Fruit fly (Drosophila melanogaster): ENCODE data around the gene ChLD3.

- peak; percentile 66 for TF ChIP-seq knrl (GFP tag; IDR thresholded peaks at IDR 0.05; ENCODE audit: partially characterized antibody)
- no peak for TF ChIP-seq CG11723 (GFP tag; optimal IDR thresholded peaks at IDR 0.05)
- no peak for TF ChIP-seq ERR (GFP tag; optimal IDR thresholded peaks at IDR 0.05)
- TF ChIP-seq inv (GFP tag; IDR thresholded peaks at IDR 0.05; ENCODE audit: partially characterized antibody), result peak; percentile 60
Measured at dm6 chr2L:16743055-16743805, 4.6 kb downstream of the ChLD3 start, which contains the start of the genes LSm7 and BuGZ.

Measured in whole organism, embryonic.